Worm (Caenorhabditis elegans) whole organism, L2 larva: ENCODE data around the gene srab-6.

Experiments used
- C34F6.9 ChIP-seq: fragments of 150-350 bp; optimal IDR thresholded peaks from 2 replicates; lab custom pipeline; 2014; ENCODE audit warnings: missing biosample characterization, missing genetic modification characterization
- F13H6.1 ChIP-seq: sonication (generic microtip); optimal IDR thresholded peaks from 2 replicates; lab custom pipeline; 2016; ENCODE audit warnings: missing genetic modification characterization, missing compliant biosample characterization
- R02D3.7 ChIP-seq: fragments of 150-350 bp; optimal IDR thresholded peaks from 2 replicates; lab custom pipeline; 2014; ENCODE audit warnings: missing biosample characterization, missing genetic modification characterization
- Y55F3AM.14 ChIP-seq: fragments of 200-800 bp; sonication (Bioruptor generic); optimal IDR thresholded peaks from 2 replicates; lab custom pipeline; 2018; ENCODE audit warnings: mild to moderate bottlenecking, missing genetic modification characterization, missing compliant biosample characterization
- alr-1 ChIP-seq: fragments of 150-350 bp; optimal IDR thresholded peaks from 2 replicates; lab custom pipeline; 2014; ENCODE audit warnings: missing biosample characterization, missing genetic modification characterization
- aly-2 ChIP-seq: fragments of 150-350 bp; optimal IDR thresholded peaks from 2 replicates; lab custom pipeline; 2014; ENCODE audit warnings: missing biosample characterization, missing genetic modification characterization
- ceh-82 ChIP-seq: fragments of 150-350 bp; optimal IDR thresholded peaks from 2 replicates; lab custom pipeline; 2014; ENCODE audit warnings: missing biosample characterization, missing genetic modification characterization
- crh-2 ChIP-seq: sonication (generic microtip); optimal IDR thresholded peaks from 2 replicates; lab custom pipeline; 2017; ENCODE audit warnings: missing biosample characterization, missing genetic modification characterization
- dmd-4 ChIP-seq: sonication (generic microtip); optimal IDR thresholded peaks from 2 replicates; lab custom pipeline; 2017; ENCODE audit warnings: missing biosample characterization, missing genetic modification characterization
- egl-27 ChIP-seq: sonication (generic microtip); optimal IDR thresholded peaks from 3 replicates; lab custom pipeline; 2017; ENCODE audit warnings: missing biosample characterization, missing genetic modification reagents, missing genetic modification characterization
- elt-3 ChIP-seq: sonication (generic microtip); optimal IDR thresholded peaks from 2 replicates; lab custom pipeline; 2017; ENCODE audit warnings: missing biosample characterization, missing genetic modification characterization
- fos-1 ChIP-seq: fragments of 150-350 bp; optimal IDR thresholded peaks from 2 replicates; lab custom pipeline; 2014; ENCODE audit warnings: missing biosample characterization, missing genetic modification characterization
- lin-11 ChIP-seq: fragments of 150-350 bp; sonication (generic microtip); optimal IDR thresholded peaks from 2 replicates; lab custom pipeline; 2014; ENCODE audit warnings: missing biosample characterization, missing genetic modification characterization, inconsistent platforms, mixed read lengths
- lin-13 ChIP-seq: fragments of 150-350 bp; optimal IDR thresholded peaks from 2 replicates; lab custom pipeline; 2014; ENCODE audit warnings: missing biosample characterization, missing genetic modification reagents, missing genetic modification characterization
- lsy-2 ChIP-seq, 2 experiments: fragments of 150-350 bp in 1 of 2; sonication (generic microtip) in 1 of 2; optimal IDR thresholded peaks; 2 replicates each; lab custom pipeline; 2014 to 2017; ENCODE audit warnings: missing biosample characterization in 2 of 2, missing genetic modification characterization in 2 of 2
- mbf-1 ChIP-seq: sonication (generic microtip); optimal IDR thresholded peaks from 2 replicates; lab custom pipeline; 2017; ENCODE audit warnings: missing biosample characterization, missing genetic modification characterization
- mdl-1 ChIP-seq, 2 experiments: fragments of 150-350 bp in 1 of 2; sonication (generic microtip) in 1 of 2; optimal IDR thresholded peaks; 2 replicates each; lab custom pipeline; 2017; ENCODE audit warnings: missing biosample characterization in 2 of 2, missing genetic modification characterization in 2 of 2
- nhr-10 ChIP-seq: sonication (generic microtip); optimal IDR thresholded peaks from 2 replicates; lab custom pipeline; 2017; ENCODE audit warnings: missing biosample characterization, missing genetic modification characterization
- nhr-12 ChIP-seq: fragments of 150-350 bp; optimal IDR thresholded peaks from 2 replicates; lab custom pipeline; 2014; ENCODE audit warnings: missing biosample characterization, missing genetic modification characterization
- nhr-21 ChIP-seq: fragments of 150-350 bp; optimal IDR thresholded peaks from 2 replicates; lab custom pipeline; 2014; ENCODE audit warnings: missing biosample characterization, missing genetic modification characterization
- nhr-23 ChIP-seq: fragments of 150-350 bp; optimal IDR thresholded peaks from 2 replicates; lab custom pipeline; 2014; ENCODE audit warnings: missing biosample characterization, missing genetic modification reagents, missing genetic modification characterization
- nhr-237 ChIP-seq: fragments of 150-350 bp; optimal IDR thresholded peaks from 2 replicates; lab custom pipeline; 2014; ENCODE audit warnings: missing biosample characterization, missing genetic modification characterization
- nhr-25 ChIP-seq: fragments of 150-350 bp; sonication (generic microtip); optimal IDR thresholded peaks from 3 replicates; lab custom pipeline; 2014; ENCODE audit warnings: missing biosample characterization, missing genetic modification characterization
- peb-1 ChIP-seq: fragments of 150-350 bp; optimal IDR thresholded peaks from 2 replicates; lab custom pipeline; 2014; ENCODE audit warnings: missing biosample characterization, missing genetic modification characterization
- sem-4 ChIP-seq: fragments of 150-350 bp; optimal IDR thresholded peaks from 2 replicates; lab custom pipeline; 2014; ENCODE audit warnings: missing biosample characterization, missing genetic modification reagents, missing genetic modification characterization
- skn-1 ChIP-seq: sonication (generic microtip); optimal IDR thresholded peaks from 2 replicates; lab custom pipeline; 2017; ENCODE audit warnings: missing biosample characterization, missing genetic modification characterization
- sma-3 ChIP-seq: sonication (generic microtip); optimal IDR thresholded peaks from 2 replicates; lab custom pipeline; 2016; ENCODE audit warnings: missing genetic modification reagents, missing genetic modification characterization, missing compliant biosample characterization
- sma-9 ChIP-seq, 2 experiments: fragments of 150-350 bp in 1 of 2; sonication (generic microtip) in 1 of 2; optimal IDR thresholded peaks; 2 replicates each; lab custom pipeline; 2014 to 2016; ENCODE audit warnings: missing genetic modification characterization in 2 of 2, mild to moderate bottlenecking in 1 of 2, missing biosample characterization in 1 of 2, missing compliant biosample characterization in 1 of 2, missing genetic modification reagents in 1 of 2, moderate library complexity in 1 of 2
- snpc-4 ChIP-seq: fragments of 150-350 bp; optimal IDR thresholded peaks from 2 replicates; lab custom pipeline; 2014; ENCODE audit warnings: missing biosample characterization, missing genetic modification characterization
- unc-39 ChIP-seq: fragments of 150-350 bp; optimal IDR thresholded peaks from 2 replicates; lab custom pipeline; 2014; ENCODE audit warnings: missing biosample characterization, missing genetic modification characterization
- unc-55 ChIP-seq: fragments of 150-350 bp; sonication (generic microtip); optimal IDR thresholded peaks from 3 replicates; lab custom pipeline; 2014; ENCODE audit warnings: missing biosample characterization, missing genetic modification reagents, missing genetic modification characterization
- unc-62 ChIP-seq: fragments of 150-350 bp; optimal IDR thresholded peaks from 2 replicates; lab custom pipeline; 2014; ENCODE audit warnings: missing biosample characterization, missing genetic modification reagents, missing genetic modification characterization
- zag-1 ChIP-seq: fragments of 150-350 bp; optimal IDR thresholded peaks from 2 replicates; lab custom pipeline; 2014; ENCODE audit warnings: missing biosample characterization, missing genetic modification characterization
- ztf-4 ChIP-seq: fragments of 150-350 bp; optimal IDR thresholded peaks from 2 replicates; lab custom pipeline; 2014; ENCODE audit warnings: missing biosample characterization, missing genetic modification characterization

srab-6 gene

ce11 chrV:3176161-3176560, 24.4 kb upstream of the srab-6 start, which contains the start of gene srab-8:
Gene srab-8 (plus strand): TSS chrV:3176461.
- TF ChIP-seq alr-1 (tag; lab: Kevin White, UChicago), result no peak
- TF ChIP-seq mbf-1 (tag; lab: Kevin White, UChicago), result no peak
- no peak for TF ChIP-seq R02D3.7 (tag; lab: Kevin White, UChicago)
- no peak for TF ChIP-seq nhr-25 (tag; lab: Kevin White, UChicago)
- no peak for TF ChIP-seq elt-3 (tag; lab: Kevin White, UChicago)
- no peak for TF ChIP-seq unc-39
- no peak for TF ChIP-seq sma-9 (GFP tag; optimal IDR thresholded peaks at IDR 0.05; lab: Kevin White, UChicago)
- TF ChIP-seq sma-9 (tag; optimal IDR thresholded peaks at IDR 0.05; lab: Kevin White, UChicago), result no peak
- TF ChIP-seq nhr-10, result no peak
- TF ChIP-seq nhr-21, result no peak
- no peak for TF ChIP-seq sma-3 (GFP tag; lab: Kevin White, UChicago)

- TF ChIP-seq crh-2 (tag; lab: Kevin White, UChicago) (no peak), sem-4 (tag; lab: Kevin White, UChicago) (no peak), nhr-12 (tag; lab: Kevin White, UChicago) (no peak), dmd-4 (tag; lab: Kevin White, UChicago) (no peak), egl-27 (tag; lab: Kevin White, UChicago) (no peak), R02D3.7 (tag; lab: Kevin White, UChicago) (no peak), lsy-2 (tag; optimal IDR thresholded peaks at IDR 0.05; lab: Kevin White, UChicago) (no peak), F13H6.1 (tag; lab: Kevin White, UChicago) (no peak), sma-3 (GFP tag; lab: Kevin White, UChicago) (no peak), nhr-237 (tag; lab: Kevin White, UChicago) (no peak)
Observed at ce11 chrV:3171625-3172024, 19.9 kb upstream of the srab-6 start.

- TF ChIP-seq elt-3 (tag; lab: Kevin White, UChicago), result no peak
- no peak for TF ChIP-seq mdl-1 (tag; optimal IDR thresholded peaks at IDR 0.05; lab: Kevin White, UChicago)
- no peak for TF ChIP-seq C34F6.9 (tag; lab: Kevin White, UChicago)
Observed at ce11 chrV:3169838-3170237, 18.1 kb upstream of the srab-6 start, which contains the start of gene srbc-6. Gene srbc-6 (plus strand): TSS chrV:3170138.

- TF ChIP-seq snpc-4 (tag; lab: Kevin White, UChicago), result no peak
- TF ChIP-seq nhr-12 (tag; lab: Kevin White, UChicago), result no peak
- TF ChIP-seq nhr-10, result no peak
- no peak for TF ChIP-seq R02D3.7 (tag; lab: Kevin White, UChicago)
- TF ChIP-seq egl-27 (tag; lab: Kevin White, UChicago), result no peak
- TF ChIP-seq peb-1 (tag; lab: Kevin White, UChicago), result no peak
- TF ChIP-seq ztf-4 (tag; lab: Kevin White, UChicago), result no peak
- no peak for TF ChIP-seq ceh-82 (tag; lab: Kevin White, UChicago)
- no peak for TF ChIP-seq mbf-1 (tag; lab: Kevin White, UChicago)
- no peak for TF ChIP-seq zag-1 (tag; lab: Kevin White, UChicago)
- TF ChIP-seq fos-1 (tag; lab: Kevin White, UChicago), result no peak
Observed at ce11 chrV:3168650-3169049, 16.9 kb upstream of the srab-6 start, which contains the start of gene C36C5.15. Gene C36C5.15 (minus strand): TSS chrV:3168750.

ce11 chrV:3166260-3166659, 14.5 kb upstream of the srab-6 start, which contains the start of gene C36C5.4:
Gene C36C5.4 (plus strand): TSS chrV:3166560.
- TF ChIP-seq alr-1 (tag; lab: Kevin White, UChicago) (no peak), F13H6.1 (tag; lab: Kevin White, UChicago) (no peak), nhr-23 (tag; lab: Kevin White, UChicago) (no peak), nhr-12 (tag; lab: Kevin White, UChicago) (no peak), aly-2 (tag; lab: Kevin White, UChicago) (no peak), sma-3 (GFP tag; lab: Kevin White, UChicago) (no peak), unc-55 (no peak), skn-1 (tag; lab: Kevin White, UChicago) (no peak), dmd-4 (tag; lab: Kevin White, UChicago) (no peak), lin-11 (tag; lab: Kevin White, UChicago) (no peak), Y55F3AM.14 (no peak), unc-62 (GFP tag; lab: Kevin White, UChicago) (no peak), lin-13 (GFP tag; lab: Kevin White, UChicago) (no peak), C34F6.9 (tag; lab: Kevin White, UChicago) (no peak)
- TF ChIP-seq, all 48 proteins: peak for 0
